Worm (Caenorhabditis elegans): ENCODE measurements around the gene C12D8.21.

C12D8.21 gene

ce11 chrV:10252682-10253081 is 11.7 kb upstream of the C12D8.21 start:
- TF ChIP-seq nhr-43 (tag; optimal IDR thresholded peaks at IDR 0.05; ENCODE audit: poor library complexity, severe bottlenecking) (no peak), ama-1 (optimal IDR thresholded peaks at IDR 0.05) (peak; percentile 53)

ce11 chrV:10249515-10249914 is 8.5 kb upstream of the C12D8.21 start:
- TF ChIP-seq lin-15B (tag; optimal IDR thresholded peaks at IDR 0.05): no peak

ce11 chrV:10248255-10248979 is 7.4 kb upstream of the C12D8.21 start, which contains the start of gene akt-1:
TSS of gene akt-1 (plus strand) at chrV:10248905.
- TF ChIP-seq ceh-82 (tag; optimal IDR thresholded peaks at IDR 0.05) (no peak), sea-2 (GFP tag; optimal IDR thresholded peaks at IDR 0.05) (no peak), zag-1 (tag; optimal IDR thresholded peaks at IDR 0.05) (no peak), pha-4 (tag; optimal IDR thresholded peaks at IDR 0.05) (peak; percentile 1), pqm-1 (tag; optimal IDR thresholded peaks at IDR 0.05) (peak; percentile 77), elt-2 (tag; optimal IDR thresholded peaks at IDR 0.05) (peak; percentile 17), hmg-11 (tag; optimal IDR thresholded peaks at IDR 0.05) (peak; percentile 4)

- TF ChIP-seq skn-1 (tag; optimal IDR thresholded peaks at IDR 0.05): no peak
- TF ChIP-seq ama-1 (optimal IDR thresholded peaks at IDR 0.05): peak; percentile 75
- no peak for TF ChIP-seq jun-1 (tag; optimal IDR thresholded peaks at IDR 0.05)
- no peak for TF ChIP-seq nhr-76 (tag; optimal IDR thresholded peaks at IDR 0.05)
- no peak for TF ChIP-seq egl-27 (tag; optimal IDR thresholded peaks at IDR 0.05)
- TF ChIP-seq daf-12 (tag; optimal IDR thresholded peaks at IDR 0.05): no peak
Observed at ce11 chrV:10247673-10248239, 6.8 kb upstream of the C12D8.21 start.

DNA sequence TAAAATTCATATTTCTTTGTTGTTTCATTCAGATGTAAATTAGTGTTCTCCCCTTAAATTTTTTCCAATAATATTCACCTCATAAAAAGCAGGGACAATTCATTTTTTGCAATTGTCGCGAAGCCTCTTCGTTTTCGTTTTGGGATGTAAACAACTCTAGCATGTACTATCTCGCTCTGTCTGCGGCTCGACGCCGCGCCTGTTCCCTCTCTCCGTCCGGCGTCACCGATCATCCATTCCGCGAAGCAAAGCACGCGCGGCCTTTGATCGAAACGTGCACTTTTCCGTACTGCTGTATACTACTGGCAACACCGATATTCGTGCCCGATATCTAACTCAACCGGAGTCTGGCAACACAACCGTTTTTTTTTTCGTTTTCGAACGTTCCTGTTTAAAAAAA is 6.0 kb upstream of the C12D8.21 start:
- TF ChIP-seq eor-1 (tag; optimal IDR thresholded peaks at IDR 0.05) (no peak), nhr-237 (tag; optimal IDR thresholded peaks at IDR 0.05) (no peak), mdl-1 (tag; optimal IDR thresholded peaks at IDR 0.05) (no peak), snpc-4 (tag; optimal IDR thresholded peaks at IDR 0.05) (peak; percentile 10), elt-1 (tag; optimal IDR thresholded peaks at IDR 0.05) (no peak), nhr-11 (tag; optimal IDR thresholded peaks at IDR 0.05) (no peak), tbx-2 (tag; optimal IDR thresholded peaks at IDR 0.05) (no peak), ceh-28 (tag; optimal IDR thresholded peaks at IDR 0.05) (no peak), pqm-1 (tag; optimal IDR thresholded peaks at IDR 0.05) (no peak), pha-4 (tag; optimal IDR thresholded peaks at IDR 0.05) (peak; percentile 67), nhr-43 (tag; optimal IDR thresholded peaks at IDR 0.05; ENCODE audit: poor library complexity, severe bottlenecking) (no peak), nhr-23 (tag; optimal IDR thresholded peaks at IDR 0.05) (no peak), ama-1 (optimal IDR thresholded peaks at IDR 0.05) (no peak), nhr-77 (tag; optimal IDR thresholded peaks at IDR 0.05) (no peak), ceh-16 (tag; optimal IDR thresholded peaks at IDR 0.05) (no peak), ceh-82 (tag; optimal IDR thresholded peaks at IDR 0.05) (no peak), mml-1 (tag; optimal IDR thresholded peaks at IDR 0.05) (no peak), R02D3.7 (tag; optimal IDR thresholded peaks at IDR 0.05) (no peak), nhr-12 (tag; optimal IDR thresholded peaks at IDR 0.05) (no peak), ztf-11 (tag; optimal IDR thresholded peaks at IDR 0.05) (no peak), elt-2 (tag; optimal IDR thresholded peaks at IDR 0.05) (peak; percentile 19), unc-62 (GFP tag; optimal IDR thresholded peaks at IDR 0.05) (no peak), nfya-1 (tag; optimal IDR thresholded peaks at IDR 0.05; ENCODE audit: insufficient read depth) (peak; percentile 41), lin-39 (tag; optimal IDR thresholded peaks at IDR 0.05) (peak; percentile 13), egl-5 (tag; optimal IDR thresholded peaks at IDR 0.05) (no peak), aly-2 (tag; optimal IDR thresholded peaks at IDR 0.05) (no peak), nhr-67 (tag; optimal IDR thresholded peaks at IDR 0.05) (no peak), hmg-11 (tag; optimal IDR thresholded peaks at IDR 0.05) (peak; percentile 38), ZK546.5 (tag; optimal IDR thresholded peaks at IDR 0.05) (no peak), sea-2 (GFP tag; optimal IDR thresholded peaks at IDR 0.05) (no peak), elt-3 (tag; optimal IDR thresholded peaks at IDR 0.05) (no peak), nhr-25 (tag; optimal IDR thresholded peaks at IDR 0.05) (no peak), ztf-4 (tag; optimal IDR thresholded peaks at IDR 0.05) (no peak), nhr-76 (tag; optimal IDR thresholded peaks at IDR 0.05) (no peak), fkh-2 (tag; optimal IDR thresholded peaks at IDR 0.05) (no peak), skn-1 (tag; optimal IDR thresholded peaks at IDR 0.05) (no peak), zag-1 (tag; optimal IDR thresholded peaks at IDR 0.05) (no peak), fos-1 (tag; optimal IDR thresholded peaks at IDR 0.05) (no peak), fkh-10 (GFP tag; optimal IDR thresholded peaks at IDR 0.05) (no peak), egl-27 (tag; optimal IDR thresholded peaks at IDR 0.05) (no peak), jun-1 (tag; optimal IDR thresholded peaks at IDR 0.05) (no peak)

All from whole organism, L3 larva.